Worm (Caenorhabditis elegans) whole organism, young adult: ENCODE results near the gene dpy-30.

ENCODE experiments used
- B0261.1 ChIP-seq: sonication (generic microtip); optimal IDR thresholded peaks from 2 replicates; lab custom pipeline; 2016; ENCODE audit warnings: mild to moderate bottlenecking, missing genetic modification characterization, moderate library complexity, missing compliant biosample characterization
- F22D6.2 ChIP-seq: sonication (generic microtip); optimal IDR thresholded peaks from 2 replicates; lab custom pipeline; 2016; ENCODE audit warnings: mild to moderate bottlenecking, missing genetic modification characterization, missing compliant biosample characterization
- ama-1 ChIP-seq, 3 experiments: fragments of 150-350 bp in 1 of 3; sonication (generic microtip) in 2 of 3; optimal IDR thresholded peaks; 2 replicates each; lab custom pipeline; 2014 to 2018; ENCODE audit warnings: missing biosample characterization in 2 of 3, missing genetic modification characterization in 2 of 3, missing genetic modification reagents in 2 of 3
- dpl-1 ChIP-seq: fragments of 150-350 bp; optimal IDR thresholded peaks from 2 replicates; lab custom pipeline; 2014; ENCODE audit warnings: missing biosample characterization, missing genetic modification reagents, missing genetic modification characterization
- ets-4 ChIP-seq: fragments of 200-800 bp; sonication (Bioruptor generic); optimal IDR thresholded peaks from 2 replicates; lab custom pipeline; 2018; ENCODE audit warnings: mild to moderate bottlenecking, missing genetic modification characterization, missing compliant biosample characterization
- gei-17 ChIP-seq: fragments of 200-800 bp; sonication (Bioruptor generic); optimal IDR thresholded peaks from 2 replicates; lab custom pipeline; 2018; ENCODE audit warnings: mild to moderate bottlenecking, missing genetic modification characterization, missing compliant biosample characterization
- hmg-20 ChIP-seq: fragments of 200-800 bp; sonication (Bioruptor generic); IDR thresholded peaks from 2 replicates; pipeline ENCODE4 v1.3.6; 2022; ENCODE audit warnings: missing genetic modification reagents, missing genetic modification characterization, missing compliant biosample characterization
- nhr-120 ChIP-seq: fragments of 200-800 bp; sonication (Bioruptor generic); IDR thresholded peaks from 2 replicates; pipeline ENCODE4 v1.3.6; 2022; ENCODE audit warnings: missing genetic modification characterization, missing compliant biosample characterization
- snpc-4 ChIP-seq, 5 experiments: fragments of 150-350 bp in 1 of 5; sonication (generic microtip) in 4 of 5; optimal IDR thresholded peaks; 2 replicates each; lab custom pipeline; 2014 to 2018; ENCODE audit warnings: missing genetic modification characterization in 5 of 5, missing biosample characterization in 3 of 5, antibody characterized with exemption in 2 of 5, mild to moderate bottlenecking in 2 of 5, missing compliant biosample characterization in 2 of 5, missing genotype in 2 of 5, moderate library complexity in 2 of 5, missing genetic modification reagents in 1 of 5
- unc-62 ChIP-seq: fragments of 150-350 bp; optimal IDR thresholded peaks from 2 replicates; lab custom pipeline; 2014; ENCODE audit warnings: missing biosample characterization, missing genetic modification reagents, missing genetic modification characterization
- ztf-26 ChIP-seq: sonication (generic microtip); optimal IDR thresholded peaks from 2 replicates; lab custom pipeline; 2017; ENCODE audit warnings: missing genetic modification characterization, missing compliant biosample characterization
- ztf-3 ChIP-seq: fragments of 200-800 bp; sonication (Bioruptor generic); optimal IDR thresholded peaks from 2 replicates; lab custom pipeline; 2018; ENCODE audit warnings: mild to moderate bottlenecking, missing genetic modification characterization, missing compliant biosample characterization

DNA sequence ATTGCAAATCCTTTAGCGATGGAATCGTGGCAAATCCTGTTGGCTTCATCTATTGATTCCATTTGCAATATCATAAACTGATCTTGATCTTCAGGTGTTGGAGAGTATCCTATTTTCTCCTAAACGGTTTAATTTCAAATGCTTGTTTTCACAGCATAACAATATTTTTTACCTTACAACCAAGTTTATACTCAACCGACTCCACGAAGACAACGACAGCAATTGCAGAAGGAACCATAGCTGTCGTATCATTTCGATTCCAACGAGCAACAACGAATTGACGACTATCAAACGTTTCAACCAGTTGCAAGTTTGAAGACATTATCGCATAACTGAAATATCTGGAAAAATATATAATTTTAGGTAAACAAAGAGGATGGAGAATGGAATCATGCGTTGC is 7.5 kb upstream of the dpy-30 start, which contains the start of gene usip-1:
- TF ChIP-seq ztf-26 (tag; lab: Kevin White, UChicago), result no peak
- TF ChIP-seq nhr-120 (GFP tag; lab: Robert Waterston, UW), result no peak
- TF ChIP-seq hmg-20 (GFP tag; lab: Robert Waterston, UW), result no peak
- no peak for TF ChIP-seq gei-17 (GFP tag; lab: Kevin White, UChicago)
- TF ChIP-seq snpc-4 (GFP tag; optimal IDR thresholded peaks at IDR 0.05; lab: Kevin White, UChicago), result no peak
- no peak for TF ChIP-seq snpc-4 (tag; optimal IDR thresholded peaks at IDR 0.05; lab: Kevin White, UChicago)
- TF ChIP-seq dpl-1 (GFP tag; lab: Kevin White, UChicago), result no peak
- no peak for TF ChIP-seq F22D6.2 (tag; lab: Kevin White, UChicago)
- no peak for TF ChIP-seq B0261.1 (tag; lab: Kevin White, UChicago)
- no peak for TF ChIP-seq unc-62 (GFP tag; lab: Kevin White, UChicago)
- no peak for TF ChIP-seq ztf-3 (GFP tag; lab: Kevin White, UChicago)
- no peak for TF ChIP-seq ets-4 (GFP tag; lab: Kevin White, UChicago)
- TF ChIP-seq ama-1 (optimal IDR thresholded peaks at IDR 0.05; lab: Kevin White, UChicago), result no peak
- TF ChIP-seq ama-1 (GFP tag; optimal IDR thresholded peaks at IDR 0.05; lab: Kevin White, UChicago), result no peak
